Fruit fly (Drosophila melanogaster) whole organism, adult: ENCODE results near the gene Clamp.

ENCODE experiments used
- CG12768 ChIP-seq: fragments of 200-800 bp; sonication (Bioruptor generic); optimal IDR thresholded peaks from 2 replicates; lab custom pipeline; 2017; ENCODE audit warnings: missing biosample characterization, missing genetic modification characterization, mild to moderate bottlenecking, moderate library complexity, missing genetic modification reagents
- CG7101 ChIP-seq: fragments of 200-800 bp; sonication (Bioruptor generic); optimal IDR thresholded peaks from 2 replicates; lab custom pipeline; 2018; ENCODE audit warnings: missing biosample characterization, mild to moderate bottlenecking, missing genetic modification characterization, moderate library complexity
- Clk ChIP-seq: fragments of 200-800 bp; sonication (Bioruptor generic); optimal IDR thresholded peaks from 2 replicates; lab custom pipeline; 2017; ENCODE audit warnings: missing biosample characterization, missing genetic modification characterization
- Hr96 ChIP-seq: fragments of 200-800 bp; sonication (Bioruptor generic); optimal IDR thresholded peaks from 2 replicates; lab custom pipeline; 2016; ENCODE audit warnings: missing biosample characterization, missing genetic modification characterization
- Mnt ChIP-seq: fragments of 200-800 bp; sonication (Bioruptor generic); optimal IDR thresholded peaks from 2 replicates; lab custom pipeline; 2016; ENCODE audit warnings: missing biosample characterization, mild to moderate bottlenecking, missing genetic modification characterization
- cic ChIP-seq: fragments of 200-800 bp; sonication (Bioruptor generic); optimal IDR thresholded peaks from 2 replicates; lab custom pipeline; 2017; ENCODE audit warnings: missing biosample characterization, mild to moderate bottlenecking, missing genetic modification characterization, moderate library complexity
- cnc ChIP-seq, 2 experiments: fragments of >200 bp; optimal IDR thresholded peaks; 2 replicates each; lab custom pipeline; 2017

- TF ChIP-seq CG12768, result no peak
- TF ChIP-seq Hr96 (GFP tag; lab: Kevin White, UChicago), result no peak
- TF ChIP-seq Clk, result no peak
- TF ChIP-seq cic, result no peak
- no peak for TF ChIP-seq Mnt (GFP tag; lab: Kevin White, UChicago)
- no peak for TF ChIP-seq CG7101 (tag; lab: Kevin White, UChicago)
- TF ChIP-seq cnc (optimal IDR thresholded peaks at IDR 0.05; lab: Kevin White, UChicago), result no peak
Observed at dm6 chr2L:22151323-22151722, 17.6 kb downstream of the Clamp start, which contains the start of gene dunk.
